Worm (Caenorhabditis elegans) whole organism, L4/young adult: ENCODE data around the gene C50F4.10.

Experiments used
- W03F9.2 ChIP-seq: fragments of 150-350 bp; optimal IDR thresholded peaks from 2 replicates; lab custom pipeline; 2014; ENCODE audit warnings: missing biosample characterization, missing genetic modification characterization
- him-1 ChIP-seq: sonication (generic microtip); optimal IDR thresholded peaks from 2 replicates; lab custom pipeline; 2016; ENCODE audit warnings: missing genotype, missing genetic modification reagents, missing genetic modification characterization, missing compliant biosample characterization

DNA sequence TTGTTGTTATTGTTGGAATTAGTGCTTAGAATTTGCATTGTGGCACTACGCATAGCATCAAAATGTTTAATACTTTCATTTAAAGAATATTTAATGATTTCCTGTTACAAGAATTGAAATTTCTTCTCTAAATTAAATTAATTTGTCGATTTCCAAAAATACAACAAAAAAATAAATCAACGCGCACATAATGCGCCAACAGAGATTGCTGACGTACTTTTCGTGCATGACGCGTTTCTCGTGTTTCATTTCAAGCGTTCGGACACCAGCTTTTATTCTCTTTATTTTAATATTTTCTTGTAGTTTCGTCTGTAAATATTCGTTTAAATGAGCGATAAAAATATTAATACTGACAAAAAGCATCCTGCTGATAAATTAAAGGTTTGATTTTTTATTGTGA, 17.8 kb downstream of the C50F4.10 start, which contains the start of gene eif-2Bdelta:
- TF ChIP-seq W03F9.2: peak; percentile 34
- no peak for TF ChIP-seq him-1 (tag; lab: Kevin White, UChicago)
